Fruit fly (Drosophila melanogaster): ENCODE data around the gene pum.

Gene pum

dm6 chr3R:9047561-9048465, 189.7 kb downstream of the pum start, which contains the start of gene Rel (continued):
- TF ChIP-seq gro (GFP tag; optimal IDR thresholded peaks at IDR 0.05) = peak; percentile 83
- TF ChIP-seq Fer3 (tag; optimal IDR thresholded peaks at IDR 0.05) = peak; percentile 52
- peak; percentile 59 for TF ChIP-seq her (GFP tag; optimal IDR thresholded peaks at IDR 0.05)
- no peak for TF ChIP-seq CG42726 (GFP tag; IDR thresholded peaks at IDR 0.05; ENCODE audit: partially characterized antibody)
- TF ChIP-seq CG11504 (tag; optimal IDR thresholded peaks at IDR 0.05) = peak; percentile 82
- TF ChIP-seq CG13624 (GFP tag; optimal IDR thresholded peaks at IDR 0.05) = peak; percentile 81
- TF ChIP-seq CG34376 (GFP tag; optimal IDR thresholded peaks at IDR 0.05) = peak; percentile 94
- TF ChIP-seq CG10209 (GFP tag; optimal IDR thresholded peaks at IDR 0.05) = peak; percentile 74
- TF ChIP-seq CG17385 (GFP tag; optimal IDR thresholded peaks at IDR 0.05) = peak; percentile 57
- peak; percentile 75 for TF ChIP-seq CG13296 (GFP tag; optimal IDR thresholded peaks at IDR 0.05)
- peak; percentile 12 for TF ChIP-seq odd (GFP tag; optimal IDR thresholded peaks at IDR 0.05)
- no peak for TF ChIP-seq Lim3 (GFP tag; IDR thresholded peaks at IDR 0.05)
- no peak for TF ChIP-seq CG11695 (GFP tag; IDR thresholded peaks at IDR 0.05)
- peak; percentile 87 for TF ChIP-seq nmo (GFP tag; optimal IDR thresholded peaks at IDR 0.05)
- TF ChIP-seq CG10267 (tag; optimal IDR thresholded peaks at IDR 0.05) = peak; percentile 74
- TF ChIP-seq run (tag; optimal IDR thresholded peaks at IDR 0.05) = peak; percentile 9
- peak; percentile 13 for TF ChIP-seq eyg (GFP tag; optimal IDR thresholded peaks at IDR 0.05)
- peak; percentile 97 for TF ChIP-seq CG13894 (tag; optimal IDR thresholded peaks at IDR 0.05)
- TF ChIP-seq trem (tag; optimal IDR thresholded peaks at IDR 0.05) = peak; percentile 77
- TF ChIP-seq cas (GFP tag; IDR thresholded peaks at IDR 0.05) = no peak
- TF ChIP-seq pfk (GFP tag; optimal IDR thresholded peaks at IDR 0.05) = peak; percentile 69
- TF ChIP-seq Awh (GFP tag; IDR thresholded peaks at IDR 0.05) = no peak
- TF ChIP-seq so (GFP tag; IDR thresholded peaks at IDR 0.05) = no peak
- TF ChIP-seq CG2129 (GFP tag; IDR thresholded peaks at IDR 0.05; ENCODE audit: partially characterized antibody) = no peak
- TF ChIP-seq Usf (GFP tag; optimal IDR thresholded peaks at IDR 0.05) = peak; percentile 57
- TF ChIP-seq nerfin-1 (tag; optimal IDR thresholded peaks at IDR 0.05) = peak; percentile 55
- peak; percentile 42 for TF ChIP-seq CG1233 (GFP tag; optimal IDR thresholded peaks at IDR 0.05)
- peak; percentile 68 for TF ChIP-seq Sry-δ (GFP tag; optimal IDR thresholded peaks at IDR 0.05)
- TF ChIP-seq cato (GFP tag; optimal IDR thresholded peaks at IDR 0.05; ENCODE audit: borderline replicate concordance) = peak; percentile 36
- TF ChIP-seq CG4328 (GFP tag; optimal IDR thresholded peaks at IDR 0.05) = peak; percentile 68
- peak; percentile 28 for TF ChIP-seq CG8281 (tag; optimal IDR thresholded peaks at IDR 0.05)
- TF ChIP-seq CG9797 (GFP tag; optimal IDR thresholded peaks at IDR 0.05) = peak; percentile 6
- peak; percentile 59 for TF ChIP-seq bcd (GFP tag; optimal IDR thresholded peaks at IDR 0.05)
- TF ChIP-seq CG15696 (tag; optimal IDR thresholded peaks at IDR 0.05) = peak; percentile 78
- TF ChIP-seq CG1832 (GFP tag; optimal IDR thresholded peaks at IDR 0.05) = no peak
- TF ChIP-seq CG16815 (GFP tag; optimal IDR thresholded peaks at IDR 0.05) = peak; percentile 32
- TF ChIP-seq sob (GFP tag; IDR thresholded peaks at IDR 0.05) = no peak
- peak; percentile 77 for TF ChIP-seq Sox102F (GFP tag; optimal IDR thresholded peaks at IDR 0.05)
- peak; percentile 59 for TF ChIP-seq CG12071 (GFP tag; optimal IDR thresholded peaks at IDR 0.05)
- peak in 1 of 2 experiments; percentile 34 for TF ChIP-seq Hr78 (GFP tag; optimal IDR thresholded peaks at IDR 0.05)
- peak; percentile 49 for TF ChIP-seq ewg (GFP tag; optimal IDR thresholded peaks at IDR 0.05)
- no peak for TF ChIP-seq CG4282 (GFP tag; optimal IDR thresholded peaks at IDR 0.05)
- peak; percentile 75 for TF ChIP-seq Ssrp (tag; optimal IDR thresholded peaks at IDR 0.05)
- TF ChIP-seq CG10462 (GFP tag; optimal IDR thresholded peaks at IDR 0.05) = peak; percentile 5
- TF ChIP-seq tup (GFP tag; optimal IDR thresholded peaks at IDR 0.05) = no peak
- peak; percentile 70 for TF ChIP-seq CG18619 (GFP tag; optimal IDR thresholded peaks at IDR 0.05)
- TF ChIP-seq oc (tag; optimal IDR thresholded peaks at IDR 0.05) = peak; percentile 45
